Worm (Caenorhabditis elegans) whole organism, L4/young adult: ENCODE results near the gene vps-45.

Experiments used
- W03F9.2 ChIP-seq: fragments of 150-350 bp; optimal IDR thresholded peaks from 2 replicates; lab custom pipeline; 2014; ENCODE audit warnings: missing biosample characterization, missing genetic modification characterization
- dao-5 ChIP-seq: sonication (generic microtip); optimal IDR thresholded peaks from 2 replicates; lab custom pipeline; 2016; ENCODE audit warnings: missing genotype, missing genetic modification characterization, moderate library complexity, missing compliant biosample characterization
- him-1 ChIP-seq: sonication (generic microtip); optimal IDR thresholded peaks from 2 replicates; lab custom pipeline; 2016; ENCODE audit warnings: missing genotype, missing genetic modification reagents, missing genetic modification characterization, missing compliant biosample characterization

ce11 chrX:960139-960538 is 14.5 kb downstream of the vps-45 start:
- TF ChIP-seq W03F9.2 (tag; lab: Kevin White, UChicago) = no peak
- TF ChIP-seq him-1 = no peak
- no peak for TF ChIP-seq dao-5 (tag; lab: Kevin White, UChicago)
